Worm (Caenorhabditis elegans) whole organism, young adult: ENCODE results near the gene srab-11.

Source experiments
- egl-18 ChIP-seq: fragments of 200-800 bp; sonication (Bioruptor generic); IDR thresholded peaks from 2 replicates; pipeline ENCODE4 v1.3.6; 2022; ENCODE audit warnings: missing genetic modification reagents, missing genetic modification characterization, missing compliant biosample characterization
- ets-4 ChIP-seq: fragments of 200-800 bp; sonication (Bioruptor generic); optimal IDR thresholded peaks from 2 replicates; lab custom pipeline; 2018; ENCODE audit warnings: mild to moderate bottlenecking, missing genetic modification characterization, missing compliant biosample characterization
- lir-1 ChIP-seq: fragments of 200-800 bp; sonication (Bioruptor generic); conservative IDR thresholded peaks from 2 replicates; pipeline ENCODE4 v1.3.6; 2022; ENCODE audit warnings: missing genetic modification reagents, missing genetic modification characterization, missing compliant biosample characterization
- unc-62 ChIP-seq: fragments of 150-350 bp; optimal IDR thresholded peaks from 2 replicates; lab custom pipeline; 2014; ENCODE audit warnings: missing biosample characterization, missing genetic modification reagents, missing genetic modification characterization

DNA sequence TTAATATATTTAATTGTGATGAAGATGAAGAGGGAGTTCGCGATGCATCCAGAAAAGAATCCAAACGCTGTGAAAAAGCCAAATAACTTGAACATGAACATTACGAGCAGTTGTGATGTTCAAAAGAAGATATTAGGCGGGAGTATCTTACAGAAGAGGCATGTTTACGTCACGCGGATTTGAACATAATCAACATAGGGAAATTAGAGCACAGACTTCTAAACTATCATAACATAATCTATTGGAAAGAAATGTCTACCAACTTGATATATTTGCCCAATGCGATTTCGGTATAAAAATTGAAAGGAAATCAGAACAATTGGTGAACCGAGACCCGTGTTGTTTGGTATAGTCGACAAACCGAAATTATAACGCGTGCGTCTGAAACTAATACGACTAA is 42.7 kb downstream of the srab-11 start, which contains the start of gene str-66:
- TF ChIP-seq unc-62 (GFP tag; lab: Kevin White, UChicago) (no peak), ets-4 (GFP tag; lab: Kevin White, UChicago) (no peak), egl-18 (GFP tag; lab: Robert Waterston, UW) (no peak), lir-1 (GFP tag; lab: Robert Waterston, UW) (no peak)
